Worm (Caenorhabditis elegans): Measurements from ENCODE around the gene Y17G9B.8.

Gene Y17G9B.8

ce11 chrIV:4758659-4759058 lies at the start of gene Y17G9B.8:
TSS of gene Y17G9B.8 (minus strand) at chrIV:4758840.
- no peak for TF ChIP-seq unc-62 (GFP tag; optimal IDR thresholded peaks at IDR 0.05)

ce11 chrIV:4807219-4807618 lies 48.6 kb upstream of the Y17G9B.8 start, which contains the start of gene H06H21.11:
TSS of gene H06H21.11 (minus strand) at chrIV:4807319.
- TF ChIP-seq unc-62 (GFP tag; optimal IDR thresholded peaks at IDR 0.05): no peak

ce11 chrIV:4806486-4806885 lies 47.8 kb upstream of the Y17G9B.8 start, which contains the start of gene dpf-5:
TSS of gene dpf-5 (minus strand) at chrIV:4806586.
- TF ChIP-seq unc-62 (GFP tag; optimal IDR thresholded peaks at IDR 0.05): no peak

ce11 chrIV:4802494-4802893 lies 43.9 kb upstream of the Y17G9B.8 start, which contains the start of gene dpf-7:
TSS of gene dpf-7 (minus strand) at chrIV:4802594.
- TF ChIP-seq unc-62 (GFP tag; optimal IDR thresholded peaks at IDR 0.05): no peak

- no peak for TF ChIP-seq unc-62 (GFP tag; optimal IDR thresholded peaks at IDR 0.05)
These were observed 40.5 kb upstream of the Y17G9B.8 start, which contains the start of gene eor-1 for ce11 chrIV:4799114-4799513. TSS of gene eor-1 (minus strand) at chrIV:4799178.

- TF ChIP-seq unc-62 (GFP tag; optimal IDR thresholded peaks at IDR 0.05): no peak
These were observed 36.5 kb upstream of the Y17G9B.8 start for ce11 chrIV:4795111-4795510.

ce11 chrIV:4789445-4789844 lies 30.8 kb upstream of the Y17G9B.8 start, which contains the start of gene R11E3.1:
TSS of gene R11E3.1 (plus strand) at chrIV:4789745.
- no peak for TF ChIP-seq unc-62 (GFP tag; optimal IDR thresholded peaks at IDR 0.05)

ce11 chrIV:4788332-4788731 lies 29.7 kb upstream of the Y17G9B.8 start, which contains the start of gene nhr-104:
TSS of gene nhr-104 (minus strand) at chrIV:4788692.
- TF ChIP-seq unc-62 (GFP tag; optimal IDR thresholded peaks at IDR 0.05): no peak

ce11 chrIV:4781123-4781522 lies 22.5 kb upstream of the Y17G9B.8 start:
- TF ChIP-seq unc-62 (GFP tag; optimal IDR thresholded peaks at IDR 0.05): no peak

- no peak for TF ChIP-seq unc-62 (GFP tag; optimal IDR thresholded peaks at IDR 0.05)
These were observed 21.5 kb upstream of the Y17G9B.8 start, which contains the start of gene set-15 for ce11 chrIV:4780129-4780528. TSS of gene set-15 (minus strand) at chrIV:4780229.

ce11 chrIV:4776501-4776900 lies 17.9 kb upstream of the Y17G9B.8 start:
- no peak for TF ChIP-seq unc-62 (GFP tag; optimal IDR thresholded peaks at IDR 0.05)

ce11 chrIV:4776001-4776400 lies 17.4 kb upstream of the Y17G9B.8 start, which contains the start of gene R11E3.19:
TSS of gene R11E3.19 (minus strand) at chrIV:4776101.
- TF ChIP-seq unc-62 (GFP tag; optimal IDR thresholded peaks at IDR 0.05): no peak

- TF ChIP-seq unc-62 (GFP tag; optimal IDR thresholded peaks at IDR 0.05): no peak
These were observed 13.2 kb upstream of the Y17G9B.8 start, which contains the start of gene R11E3.2 for ce11 chrIV:4771792-4772191. TSS of gene R11E3.2 (plus strand) at chrIV:4772092.

ce11 chrIV:4764422-4764821 lies 5.8 kb upstream of the Y17G9B.8 start, which contains the start of gene npp-26:
TSS of gene npp-26 (plus strand) at chrIV:4764722.
- TF ChIP-seq unc-62 (GFP tag; optimal IDR thresholded peaks at IDR 0.05): no peak

- TF ChIP-seq unc-62 (GFP tag; optimal IDR thresholded peaks at IDR 0.05): no peak
These were observed 5.2 kb upstream of the Y17G9B.8 start, which contains the start of gene Y17G9B.2 for ce11 chrIV:4763844-4764243. TSS of gene Y17G9B.2 (plus strand) at chrIV:4764144.

ce11 chrIV:4760378-4761084 lies 1.9 kb upstream of the Y17G9B.8 start, which contains the start of the genes memi-1 and cyp-31A3:
TSS of gene memi-1 (minus strand) at chrIV:4760428.
TSS of gene cyp-31A3 (plus strand) at chrIV:4761049.
- TF ChIP-seq unc-62 (GFP tag; optimal IDR thresholded peaks at IDR 0.05): no peak
